Fruit fly (Drosophila melanogaster) whole organism, embryonic: Measurements from ENCODE around the gene Sf3a2.
A peak's percentile ranks its signal among the peaks of the same experiment; 100 is the strongest.

ENCODE experiments used
- ATbp ChIP-seq: fragments of 200-800 bp; sonication (Bioruptor generic); optimal IDR thresholded peaks from 2 replicates; lab custom pipeline; 2017; ENCODE audit warnings: missing biosample characterization, mild to moderate bottlenecking, missing genetic modification characterization, missing genetic modification reagents
- CG10979 ChIP-seq: fragments of 200-800 bp; sonication (Bioruptor generic); optimal IDR thresholded peaks from 2 replicates; lab custom pipeline; 2018; ENCODE audit warnings: missing biosample characterization, mild to moderate bottlenecking, missing genetic modification characterization, moderate library complexity
- CG14050 ChIP-seq: fragments of 200-800 bp; sonication (Bioruptor generic); IDR thresholded peaks from 3 replicates; pipeline ENCODE4 v1.3.6; 2022; ENCODE audit warnings: missing biosample characterization, missing genetic modification characterization
- CG14965 ChIP-seq: fragments of 200-800 bp; sonication (Bioruptor generic); optimal IDR thresholded peaks from 2 replicates; lab custom pipeline; 2016; ENCODE audit warnings: missing biosample characterization, missing genetic modification characterization, borderline replicate concordance
- CG15601 ChIP-seq: fragments of 200-800 bp; sonication (Bioruptor generic); optimal IDR thresholded peaks from 3 replicates; lab custom pipeline; 2019; ENCODE audit warnings: missing biosample characterization, mild to moderate bottlenecking, missing genetic modification characterization, moderate library complexity
- CG17359 ChIP-seq: fragments of 200-800 bp; sonication (Bioruptor generic); optimal IDR thresholded peaks from 3 replicates; lab custom pipeline; 2018; ENCODE audit warnings: missing biosample characterization, mild to moderate bottlenecking, missing genetic modification characterization, moderate library complexity
- CG2875 ChIP-seq: fragments of 200-800 bp; sonication (Bioruptor generic); optimal IDR thresholded peaks from 2 replicates; lab custom pipeline; 2017; ENCODE audit warnings: missing biosample characterization, mild to moderate bottlenecking, missing genetic modification characterization, missing genetic modification reagents
- CG31224 ChIP-seq: fragments of 200-800 bp; sonication (Bioruptor generic); IDR thresholded peaks from 2 replicates; pipeline ENCODE4 v1.3.6; 2022; ENCODE audit warnings: missing biosample characterization, missing genetic modification characterization
- CG4424 ChIP-seq: fragments of 200-800 bp; sonication (Bioruptor generic); optimal IDR thresholded peaks from 3 replicates; lab custom pipeline; 2016; ENCODE audit warnings: missing biosample characterization, missing genetic modification characterization
- CG4617 ChIP-seq: fragments of 200-800 bp; sonication (Bioruptor generic); optimal IDR thresholded peaks from 3 replicates; lab custom pipeline; 2016; ENCODE audit warnings: missing biosample characterization, missing genetic modification characterization, borderline replicate concordance
- CG6654 ChIP-seq: fragments of 200-800 bp; sonication (Bioruptor generic); optimal IDR thresholded peaks from 2 replicates; lab custom pipeline; 2017; ENCODE audit warnings: missing biosample characterization, mild to moderate bottlenecking, missing genetic modification characterization
- CG7928 ChIP-seq: fragments of 200-800 bp; sonication (Bioruptor generic); optimal IDR thresholded peaks from 2 replicates; lab custom pipeline; 2017; ENCODE audit warnings: missing biosample characterization, mild to moderate bottlenecking, missing genetic modification characterization
- CG7963 ChIP-seq: fragments of 200-800 bp; sonication (Bioruptor generic); IDR thresholded peaks from 3 replicates; pipeline ENCODE4 v1.3.6; 2022; ENCODE audit warnings: missing biosample characterization, missing genetic modification characterization; ENCODE audit not compliant: partially characterized antibody
- CG9437 ChIP-seq: fragments of 200-800 bp; sonication (Bioruptor generic); optimal IDR thresholded peaks from 2 replicates; lab custom pipeline; 2018; ENCODE audit warnings: missing biosample characterization, mild to moderate bottlenecking, missing genetic modification characterization
- CG9797 ChIP-seq: fragments of 200-800 bp; sonication (Bioruptor generic); optimal IDR thresholded peaks from 3 replicates; lab custom pipeline; 2018; ENCODE audit warnings: missing biosample characterization, mild to moderate bottlenecking, missing genetic modification characterization
- D ChIP-seq, 2 experiments: fragments of 200-800 bp in 1 of 2; fragments of >200 bp in 1 of 2; sonication (Bioruptor generic) in 1 of 2; optimal IDR thresholded peaks; 2 replicates in 1 of 2; 3 replicates in 1 of 2; lab custom pipeline; 2017; ENCODE audit warnings: mild to moderate bottlenecking in 1 of 2, missing biosample characterization in 1 of 2, missing genetic modification characterization in 1 of 2, missing genetic modification reagents in 1 of 2
- E2f1 ChIP-seq: fragments of 200-800 bp; sonication (Bioruptor generic); IDR thresholded peaks from 2 replicates; pipeline ENCODE4 v1.3.6; 2022; ENCODE audit warnings: missing biosample characterization, missing genetic modification characterization
- Elba2 ChIP-seq: fragments of 200-800 bp; sonication (Bioruptor generic); optimal IDR thresholded peaks from 3 replicates; lab custom pipeline; 2016; ENCODE audit warnings: missing biosample characterization, missing genetic modification characterization
- Hr3 ChIP-seq: fragments of 200-800 bp; sonication (Bioruptor generic); optimal IDR thresholded peaks from 3 replicates; lab custom pipeline; 2016; ENCODE audit warnings: missing biosample characterization, missing genetic modification characterization
- Hr51 ChIP-seq, 2 experiments: fragments of 200-800 bp; sonication (Bioruptor generic); optimal IDR thresholded peaks; 2 replicates in 1 of 2; 3 replicates in 1 of 2; lab custom pipeline; 2016 to 2018; ENCODE audit warnings: missing biosample characterization in 2 of 2, missing genetic modification characterization in 2 of 2, mild to moderate bottlenecking in 1 of 2, moderate library complexity in 1 of 2
- Hr78 ChIP-seq, 2 experiments: fragments of 200-800 bp in 1 of 2; fragments of >200 bp in 1 of 2; sonication (Bioruptor generic) in 1 of 2; optimal IDR thresholded peaks; 2 replicates each; lab custom pipeline; 2017 to 2019; ENCODE audit warnings: missing biosample characterization in 2 of 2, missing genetic modification characterization in 2 of 2, mild to moderate bottlenecking in 1 of 2, moderate library complexity in 1 of 2
- NK7.1 ChIP-seq: fragments of 200-800 bp; sonication (Bioruptor generic); optimal IDR thresholded peaks from 3 replicates; lab custom pipeline; 2016; ENCODE audit warnings: missing biosample characterization, missing genetic modification characterization
- Six4 ChIP-seq: fragments of 200-800 bp; sonication (Bioruptor generic); optimal IDR thresholded peaks from 2 replicates; lab custom pipeline; 2016; ENCODE audit warnings: missing biosample characterization, missing genetic modification characterization
- Sox100B ChIP-seq: fragments of 200-800 bp; sonication (Bioruptor generic); optimal IDR thresholded peaks from 3 replicates; lab custom pipeline; 2018; ENCODE audit warnings: missing biosample characterization, mild to moderate bottlenecking, missing genetic modification characterization
- az2 ChIP-seq: fragments of 200-800 bp; sonication (Bioruptor generic); optimal IDR thresholded peaks from 3 replicates; lab custom pipeline; 2016; ENCODE audit warnings: missing biosample characterization, missing genetic modification characterization
- ci ChIP-seq: fragments of 200-800 bp; sonication (Bioruptor generic); IDR thresholded peaks from 3 replicates; pipeline ENCODE4 v1.3.6; 2022; ENCODE audit warnings: missing biosample characterization, missing genetic modification characterization
- crol ChIP-seq: fragments of 200-800 bp; sonication (Bioruptor generic); IDR thresholded peaks from 2 replicates; pipeline ENCODE4 v1.3.6; 2022; ENCODE audit warnings: missing biosample characterization, missing genetic modification characterization
- crp ChIP-seq, 2 experiments: fragments of 200-800 bp; sonication (Bioruptor generic); optimal IDR thresholded peaks; 2 replicates in 1 of 2; 3 replicates in 1 of 2; lab custom pipeline; 2017; ENCODE audit warnings: missing biosample characterization in 2 of 2, missing genetic modification characterization in 2 of 2, mild to moderate bottlenecking in 1 of 2, moderate library complexity in 1 of 2
- ems ChIP-seq: fragments of 200-800 bp; sonication (Bioruptor generic); optimal IDR thresholded peaks from 3 replicates; lab custom pipeline; 2016; ENCODE audit warnings: missing biosample characterization, missing genetic modification characterization
- eyg ChIP-seq: fragments of 200-800 bp; sonication (Bioruptor generic); optimal IDR thresholded peaks from 3 replicates; lab custom pipeline; 2016; ENCODE audit warnings: missing biosample characterization, missing genetic modification characterization
- inv ChIP-seq: fragments of 200-800 bp; sonication (Bioruptor generic); IDR thresholded peaks from 2 replicates; pipeline ENCODE4 v1.3.6; 2022; ENCODE audit warnings: missing biosample characterization, missing genetic modification characterization; ENCODE audit not compliant: partially characterized antibody
- ken ChIP-seq: fragments of 200-800 bp; sonication (Bioruptor generic); IDR thresholded peaks from 3 replicates; pipeline ENCODE4 v1.3.6; 2022; ENCODE audit warnings: missing biosample characterization, missing genetic modification characterization
- onecut ChIP-seq: fragments of 200-800 bp; sonication (Bioruptor generic); IDR thresholded peaks from 2 replicates; pipeline ENCODE4 v1.3.6; 2022; ENCODE audit warnings: missing biosample characterization, missing genetic modification characterization
- phol ChIP-seq: fragments of 200-800 bp; sonication (Bioruptor generic); optimal IDR thresholded peaks from 3 replicates; lab custom pipeline; 2018; ENCODE audit warnings: missing biosample characterization, mild to moderate bottlenecking, missing genetic modification characterization, moderate library complexity
- rib ChIP-seq: fragments of 200-800 bp; sonication (Bioruptor generic); IDR thresholded peaks from 2 replicates; pipeline ENCODE4 v1.3.6; 2022; ENCODE audit warnings: missing biosample characterization, missing genetic modification characterization
- sd ChIP-seq: fragments of 200-800 bp; sonication (Bioruptor generic); optimal IDR thresholded peaks from 3 replicates; lab custom pipeline; 2018; ENCODE audit warnings: missing biosample characterization, mild to moderate bottlenecking, missing genetic modification characterization, moderate library complexity
- sens ChIP-seq: fragments of 200-800 bp; sonication (Bioruptor generic); peaks from one replicate; lab custom pipeline; 2016; ENCODE audit warnings: missing biosample characterization, missing genetic modification characterization
- so ChIP-seq: fragments of 200-800 bp; sonication (Bioruptor generic); IDR thresholded peaks from 3 replicates; pipeline ENCODE4 v1.3.6; 2022; ENCODE audit warnings: missing biosample characterization, missing genetic modification characterization
- sug ChIP-seq: fragments of 200-800 bp; optimal IDR thresholded peaks from 2 replicates; lab custom pipeline; 2019; ENCODE audit warnings: missing biosample characterization, mild to moderate bottlenecking, missing genetic modification characterization, moderate library complexity

The Sf3a2 gene

dm6 chr3L:12796077-12796641 is 17.7 kb downstream of the Sf3a2 start (continued):
- TF ChIP-seq CG31224 (GFP tag; lab: Robert Waterston, UW): no peak
- TF ChIP-seq sd (tag; lab: Kevin White, UChicago): peak; percentile 52
- peak; percentile 83 for TF ChIP-seq crol
- no peak for TF ChIP-seq CG6654 (GFP tag; lab: Kevin White, UChicago)
- TF ChIP-seq CG15601 (tag; lab: Kevin White, UChicago): no peak
- TF ChIP-seq CG17359: no peak
- no peak for TF ChIP-seq inv (GFP tag; lab: Robert Waterston, UW)
- TF ChIP-seq so (GFP tag; lab: Robert Waterston, UW): peak; percentile 42; the same call in 1 of the 3 replicates
- TF ChIP-seq CG10979 (tag; lab: Kevin White, UChicago): no peak
- TF ChIP-seq ken: no peak
- TF ChIP-seq CG9797 (GFP tag; lab: Kevin White, UChicago): no peak
- TF ChIP-seq ci (GFP tag; lab: Robert Waterston, UW): peak; percentile 58; the same call in 1 of the 3 replicates
- no peak for TF ChIP-seq az2 (GFP tag; lab: Kevin White, UChicago)
- TF ChIP-seq CG9437 (GFP tag; lab: Kevin White, UChicago): no peak
- TF ChIP-seq NK7.1 (GFP tag; lab: Kevin White, UChicago): no peak
- TF ChIP-seq E2f1 (GFP tag; lab: Robert Waterston, UW): peak; percentile 22; the same call in 1 of the 2 replicates
- no peak for TF ChIP-seq Hr3 (GFP tag; lab: Kevin White, UChicago)
- peak; percentile 74 for TF ChIP-seq sens (GFP tag; lab: Kevin White, UChicago)
- TF ChIP-seq onecut: 0 out of 2 replicates have a peak, but pooled peaks have one; percentile 9
- no peak for TF ChIP-seq CG2875 (GFP tag; lab: Kevin White, UChicago)
- TF ChIP-seq rib (GFP tag; lab: Robert Waterston, UW): peak; percentile 34; the same call in 1 of the 2 replicates
- no peak for TF ChIP-seq Hr78 (GFP tag; optimal IDR thresholded peaks at IDR 0.05; lab: Kevin White, UChicago)
- TF ChIP-seq ems (GFP tag; lab: Kevin White, UChicago): no peak
- TF ChIP-seq CG14965: no peak
- TF ChIP-seq Sox100B (GFP tag; lab: Kevin White, UChicago): no peak
- no peak for TF ChIP-seq Elba2 (GFP tag; lab: Kevin White, UChicago)
- no peak for TF ChIP-seq CG4424 (GFP tag; lab: Kevin White, UChicago)
- TF ChIP-seq Six4 (GFP tag; lab: Kevin White, UChicago): no peak
- no peak for TF ChIP-seq eyg (GFP tag; lab: Kevin White, UChicago)
- peak; percentile 14 for TF ChIP-seq ATbp (GFP tag; lab: Kevin White, UChicago)
- no peak for TF ChIP-seq CG7963 (GFP tag; lab: Robert Waterston, UW)
- no peak for TF ChIP-seq phol (tag; lab: Kevin White, UChicago)
- TF ChIP-seq Hr51 (GFP tag; optimal IDR thresholded peaks at IDR 0.05; lab: Kevin White, UChicago): no peak
- TF ChIP-seq crp (GFP tag; optimal IDR thresholded peaks at IDR 0.05; lab: Kevin White, UChicago): no peak
- TF ChIP-seq D (optimal IDR thresholded peaks at IDR 0.05; lab: Kevin White, UChicago): no peak
- no peak for TF ChIP-seq D (GFP tag; optimal IDR thresholded peaks at IDR 0.05; lab: Kevin White, UChicago)
- TF ChIP-seq CG7928 (GFP tag; lab: Kevin White, UChicago): no peak
- TF ChIP-seq sug: peak; percentile 50
- no peak for TF ChIP-seq CG4617 (GFP tag; lab: Kevin White, UChicago)
- no peak for TF ChIP-seq CG14050 (GFP tag; lab: Robert Waterston, UW)
